Worm (Caenorhabditis elegans): Measurements from ENCODE around the gene T27E7.1.

Gene T27E7.1

ce11 chrIV:14519423-14519822 lies at the start of gene T27E7.1, which contains the start of gene Y57G11A.2:
T27E7.1 (plus strand) TSS chrIV:14519759.
Y57G11A.2 (minus strand) TSS chrIV:14519523.
- TF ChIP-seq T22C8.4 (GFP tag; IDR thresholded peaks at IDR 0.05) = no peak

ce11 chrIV:14481984-14482383 lies 37.6 kb upstream of the T27E7.1 start, which contains the start of gene Y57G11A.4:
Y57G11A.4 (plus strand) TSS chrIV:14482284.
- no peak for TF ChIP-seq tab-1 (GFP tag; IDR thresholded peaks at IDR 0.05)
- TF ChIP-seq med-1 (GFP tag; optimal IDR thresholded peaks at IDR 0.05; ENCODE audit: insufficient read depth) = no peak

ce11 chrIV:14483427-14483826 lies 36.1 kb upstream of the T27E7.1 start:
- TF ChIP-seq ztf-23 (GFP tag; IDR thresholded peaks at IDR 0.05) (no peak), ztf-29 (GFP tag; IDR thresholded peaks at IDR 0.05) (no peak), tab-1 (GFP tag; IDR thresholded peaks at IDR 0.05) (no peak), T22C8.4 (GFP tag; IDR thresholded peaks at IDR 0.05) (no peak), ref-1 (GFP tag; conservative IDR thresholded peaks at IDR 0.05) (no peak), flt-1 (GFP tag; IDR thresholded peaks at IDR 0.05) (no peak), cog-1 (tag; optimal IDR thresholded peaks at IDR 0.05) (no peak), klf-2 (GFP tag; conservative IDR thresholded peaks at IDR 0.05) (no peak), med-1 (GFP tag; optimal IDR thresholded peaks at IDR 0.05; ENCODE audit: insufficient read depth) (no peak)

ce11 chrIV:14491135-14491534 lies 28.4 kb upstream of the T27E7.1 start:
- TF ChIP-seq ref-1 (GFP tag; conservative IDR thresholded peaks at IDR 0.05) = no peak

- TF ChIP-seq ref-1 (GFP tag; conservative IDR thresholded peaks at IDR 0.05) (no peak), ztf-29 (GFP tag; IDR thresholded peaks at IDR 0.05) (no peak), flt-1 (GFP tag; IDR thresholded peaks at IDR 0.05) (no peak), ztf-23 (GFP tag; IDR thresholded peaks at IDR 0.05) (no peak), klf-2 (GFP tag; conservative IDR thresholded peaks at IDR 0.05) (no peak), tab-1 (GFP tag; IDR thresholded peaks at IDR 0.05) (no peak), med-1 (GFP tag; optimal IDR thresholded peaks at IDR 0.05; ENCODE audit: insufficient read depth) (no peak), T22C8.4 (GFP tag; IDR thresholded peaks at IDR 0.05) (no peak), cog-1 (tag; optimal IDR thresholded peaks at IDR 0.05) (no peak)
Measured at ce11 chrIV:14495474-14495873, 24.1 kb upstream of the T27E7.1 start.

ce11 chrIV:14496494-14496893 lies 23.1 kb upstream of the T27E7.1 start:
- no peak for TF ChIP-seq T22C8.4 (GFP tag; IDR thresholded peaks at IDR 0.05)
- no peak for TF ChIP-seq ref-1 (GFP tag; conservative IDR thresholded peaks at IDR 0.05)
- no peak for TF ChIP-seq klf-2 (GFP tag; conservative IDR thresholded peaks at IDR 0.05)
- TF ChIP-seq tab-1 (GFP tag; IDR thresholded peaks at IDR 0.05) = no peak
- peak; percentile 64; the same call in 1 of the 2 replicates for TF ChIP-seq ztf-23 (GFP tag; IDR thresholded peaks at IDR 0.05)
- TF ChIP-seq flt-1 (GFP tag; IDR thresholded peaks at IDR 0.05) = no peak
- peak; percentile 48 for TF ChIP-seq cog-1 (tag; optimal IDR thresholded peaks at IDR 0.05)
- no peak for TF ChIP-seq med-1 (GFP tag; optimal IDR thresholded peaks at IDR 0.05; ENCODE audit: insufficient read depth)
- no peak for TF ChIP-seq ztf-29 (GFP tag; IDR thresholded peaks at IDR 0.05)

ce11 chrIV:14505066-14505465 lies 14.5 kb upstream of the T27E7.1 start, which contains the start of gene tag-273:
tag-273 (minus strand) TSS chrIV:14505166.
- TF ChIP-seq cog-1 (tag; optimal IDR thresholded peaks at IDR 0.05) = no peak
- no peak for TF ChIP-seq ztf-29 (GFP tag; IDR thresholded peaks at IDR 0.05)
- TF ChIP-seq med-1 (GFP tag; optimal IDR thresholded peaks at IDR 0.05; ENCODE audit: insufficient read depth) = no peak
- TF ChIP-seq klf-2 (GFP tag; conservative IDR thresholded peaks at IDR 0.05) = no peak
- no peak for TF ChIP-seq T22C8.4 (GFP tag; IDR thresholded peaks at IDR 0.05)
- TF ChIP-seq tab-1 (GFP tag; IDR thresholded peaks at IDR 0.05) = no peak
- TF ChIP-seq flt-1 (GFP tag; IDR thresholded peaks at IDR 0.05) = no peak
- no peak for TF ChIP-seq ztf-23 (GFP tag; IDR thresholded peaks at IDR 0.05)
- no peak for TF ChIP-seq ref-1 (GFP tag; conservative IDR thresholded peaks at IDR 0.05)

ce11 chrIV:14506042-14506441 lies 13.5 kb upstream of the T27E7.1 start:
- TF ChIP-seq med-1 (GFP tag; optimal IDR thresholded peaks at IDR 0.05; ENCODE audit: insufficient read depth) (no peak), flt-1 (GFP tag; IDR thresholded peaks at IDR 0.05) (no peak), tab-1 (GFP tag; IDR thresholded peaks at IDR 0.05) (no peak), ztf-29 (GFP tag; IDR thresholded peaks at IDR 0.05) (no peak), ref-1 (GFP tag; conservative IDR thresholded peaks at IDR 0.05) (no peak)

- TF ChIP-seq flt-1 (GFP tag; IDR thresholded peaks at IDR 0.05) (no peak), tab-1 (GFP tag; IDR thresholded peaks at IDR 0.05) (no peak), ref-1 (GFP tag; conservative IDR thresholded peaks at IDR 0.05) (no peak), med-1 (GFP tag; optimal IDR thresholded peaks at IDR 0.05; ENCODE audit: insufficient read depth) (no peak), cog-1 (tag; optimal IDR thresholded peaks at IDR 0.05) (no peak), ztf-29 (GFP tag; IDR thresholded peaks at IDR 0.05) (no peak), klf-2 (GFP tag; conservative IDR thresholded peaks at IDR 0.05) (no peak), ztf-23 (GFP tag; IDR thresholded peaks at IDR 0.05) (no peak), T22C8.4 (GFP tag; IDR thresholded peaks at IDR 0.05) (no peak)
Measured at ce11 chrIV:14506995-14507394, 12.6 kb upstream of the T27E7.1 start.

ce11 chrIV:14512405-14512804 lies 7.2 kb upstream of the T27E7.1 start, which contains the start of gene Y57G11A.5:
Y57G11A.5 (minus strand) TSS chrIV:14512505.
- no peak for TF ChIP-seq ztf-29 (GFP tag; IDR thresholded peaks at IDR 0.05)
- no peak for TF ChIP-seq T22C8.4 (GFP tag; IDR thresholded peaks at IDR 0.05)
- TF ChIP-seq klf-2 (GFP tag; conservative IDR thresholded peaks at IDR 0.05) = no peak
- no peak for TF ChIP-seq ref-1 (GFP tag; conservative IDR thresholded peaks at IDR 0.05)
- TF ChIP-seq flt-1 (GFP tag; IDR thresholded peaks at IDR 0.05) = no peak
- TF ChIP-seq ztf-23 (GFP tag; IDR thresholded peaks at IDR 0.05) = no peak
- TF ChIP-seq med-1 (GFP tag; optimal IDR thresholded peaks at IDR 0.05; ENCODE audit: insufficient read depth) = no peak
- no peak for TF ChIP-seq cog-1 (tag; optimal IDR thresholded peaks at IDR 0.05)

- TF ChIP-seq ref-1 (GFP tag; conservative IDR thresholded peaks at IDR 0.05) = no peak
- no peak for TF ChIP-seq klf-2 (GFP tag; conservative IDR thresholded peaks at IDR 0.05)
Measured at ce11 chrIV:14515162-14515561, 4.4 kb upstream of the T27E7.1 start.

Measured in whole organism, midembryonic.